Worm (Caenorhabditis elegans) whole organism, L3 larva: ENCODE measurements around the gene C13C4.8.

Experiments
- R02D3.7 ChIP-seq: fragments of 150-350 bp; optimal IDR thresholded peaks from 2 replicates; lab custom pipeline; 2014; ENCODE audit warnings: missing biosample characterization, missing genetic modification characterization
- aly-2 ChIP-seq: fragments of 150-350 bp; optimal IDR thresholded peaks from 2 replicates; lab custom pipeline; 2014; ENCODE audit warnings: missing biosample characterization, missing genetic modification characterization
- ama-1 ChIP-seq: fragments of 150-350 bp; optimal IDR thresholded peaks from 2 replicates; lab custom pipeline; 2018
- ceh-16 ChIP-seq: sonication (generic microtip); optimal IDR thresholded peaks from 2 replicates; lab custom pipeline; 2017; ENCODE audit warnings: missing biosample characterization, missing genetic modification characterization
- ceh-28 ChIP-seq: fragments of 150-350 bp; optimal IDR thresholded peaks from 2 replicates; lab custom pipeline; 2014; ENCODE audit warnings: missing biosample characterization, missing genetic modification reagents, missing genetic modification characterization
- ceh-82 ChIP-seq: fragments of 150-350 bp; optimal IDR thresholded peaks from 2 replicates; lab custom pipeline; 2014; ENCODE audit warnings: missing biosample characterization, missing genetic modification characterization
- ceh-9 ChIP-seq: sonication (generic microtip); optimal IDR thresholded peaks from 2 replicates; lab custom pipeline; 2018; ENCODE audit warnings: missing biosample characterization, missing genetic modification characterization
- daf-12 ChIP-seq: fragments of 150-350 bp; optimal IDR thresholded peaks from 2 replicates; lab custom pipeline; 2014; ENCODE audit warnings: missing biosample characterization, missing genetic modification reagents, missing genetic modification characterization
- egl-27 ChIP-seq: sonication (generic microtip); optimal IDR thresholded peaks from 4 replicates; lab custom pipeline; 2017; ENCODE audit warnings: missing biosample characterization, missing genetic modification reagents, missing genetic modification characterization
- elt-1 ChIP-seq: fragments of 150-350 bp; optimal IDR thresholded peaks from 2 replicates; lab custom pipeline; 2014; ENCODE audit warnings: missing biosample characterization, missing genetic modification characterization
- elt-2 ChIP-seq: sonication (generic microtip); optimal IDR thresholded peaks from 2 replicates; lab custom pipeline; 2016; ENCODE audit warnings: missing genetic modification reagents, mild to moderate bottlenecking, missing genetic modification characterization, missing compliant biosample characterization
- eor-1 ChIP-seq, 2 experiments: fragments of 150-350 bp; optimal IDR thresholded peaks; 2 replicates each; lab custom pipeline; 2014 to 2018; ENCODE audit warnings: missing biosample characterization in 2 of 2, missing genetic modification characterization in 2 of 2
- fkh-10 ChIP-seq: sonication (generic microtip); optimal IDR thresholded peaks from 2 replicates; lab custom pipeline; 2017; ENCODE audit warnings: missing biosample characterization, missing genetic modification reagents, missing genetic modification characterization
- fkh-2 ChIP-seq: fragments of 150-350 bp; optimal IDR thresholded peaks from 2 replicates; lab custom pipeline; 2014; ENCODE audit warnings: missing biosample characterization, missing genetic modification reagents, missing genetic modification characterization
- fos-1 ChIP-seq: fragments of 150-350 bp; optimal IDR thresholded peaks from 2 replicates; lab custom pipeline; 2014; ENCODE audit warnings: missing biosample characterization, missing genetic modification characterization
- jun-1 ChIP-seq: fragments of 150-350 bp; optimal IDR thresholded peaks from 2 replicates; lab custom pipeline; 2014; ENCODE audit warnings: missing biosample characterization, missing genetic modification reagents, missing genetic modification characterization
- lsy-12 ChIP-seq: sonication (generic microtip); optimal IDR thresholded peaks from 2 replicates; lab custom pipeline; 2016; ENCODE audit warnings: mild to moderate bottlenecking, missing genetic modification characterization, missing compliant biosample characterization
- mdl-1 ChIP-seq: fragments of 150-350 bp; optimal IDR thresholded peaks from 2 replicates; lab custom pipeline; 2014; ENCODE audit warnings: missing biosample characterization, missing genetic modification characterization
- nfya-1 ChIP-seq: sonication (generic microtip); optimal IDR thresholded peaks from 2 replicates; lab custom pipeline; 2017; ENCODE audit warnings: missing genetic modification characterization, mild to moderate bottlenecking, missing compliant biosample characterization, antibody characterized with exemption, moderate library complexity; ENCODE audit not compliant: insufficient read depth
- nhr-12 ChIP-seq: fragments of 150-350 bp; optimal IDR thresholded peaks from 2 replicates; lab custom pipeline; 2014; ENCODE audit warnings: missing biosample characterization, missing genetic modification characterization
- nhr-23 ChIP-seq: fragments of 150-350 bp; optimal IDR thresholded peaks from 2 replicates; lab custom pipeline; 2014; ENCODE audit warnings: missing biosample characterization, missing genetic modification reagents, missing genetic modification characterization
- nhr-43 ChIP-seq: sonication (generic microtip); optimal IDR thresholded peaks from 2 replicates; lab custom pipeline; 2016; ENCODE audit warnings: mild to moderate bottlenecking, missing genetic modification characterization, missing compliant biosample characterization; ENCODE audit not compliant: poor library complexity, severe bottlenecking
- nhr-76 ChIP-seq: fragments of 150-350 bp; sonication (generic microtip); optimal IDR thresholded peaks from 5 replicates; lab custom pipeline; 2014; ENCODE audit warnings: missing biosample characterization, missing genetic modification characterization
- nhr-77 ChIP-seq: fragments of 150-350 bp; optimal IDR thresholded peaks from 2 replicates; lab custom pipeline; 2014; ENCODE audit warnings: missing biosample characterization, missing genetic modification characterization
- pha-4 ChIP-seq: fragments of 150-350 bp; optimal IDR thresholded peaks from 2 replicates; lab custom pipeline; 2014; ENCODE audit warnings: missing biosample characterization, missing genetic modification reagents, missing genetic modification characterization
- pqm-1 ChIP-seq: fragments of 150-350 bp; optimal IDR thresholded peaks from 2 replicates; lab custom pipeline; 2017; ENCODE audit warnings: missing biosample characterization, missing genetic modification characterization, inconsistent platforms
- skn-1 ChIP-seq: fragments of 150-350 bp; optimal IDR thresholded peaks from 2 replicates; lab custom pipeline; 2014; ENCODE audit warnings: missing biosample characterization, missing genetic modification characterization
- snpc-4 ChIP-seq: fragments of 150-350 bp; optimal IDR thresholded peaks from 2 replicates; lab custom pipeline; 2014; ENCODE audit warnings: missing biosample characterization, missing genetic modification characterization
- tbx-2 ChIP-seq: sonication (generic microtip); optimal IDR thresholded peaks from 2 replicates; lab custom pipeline; 2016; ENCODE audit warnings: mild to moderate bottlenecking, missing genetic modification characterization, missing compliant biosample characterization
- unc-39 ChIP-seq: sonication (generic microtip); optimal IDR thresholded peaks from 4 replicates; lab custom pipeline; 2017; ENCODE audit warnings: missing biosample characterization, missing genetic modification characterization
- zag-1 ChIP-seq: fragments of 150-350 bp; optimal IDR thresholded peaks from 2 replicates; lab custom pipeline; 2014; ENCODE audit warnings: missing biosample characterization, missing genetic modification characterization

Gene C13C4.8

DNA sequence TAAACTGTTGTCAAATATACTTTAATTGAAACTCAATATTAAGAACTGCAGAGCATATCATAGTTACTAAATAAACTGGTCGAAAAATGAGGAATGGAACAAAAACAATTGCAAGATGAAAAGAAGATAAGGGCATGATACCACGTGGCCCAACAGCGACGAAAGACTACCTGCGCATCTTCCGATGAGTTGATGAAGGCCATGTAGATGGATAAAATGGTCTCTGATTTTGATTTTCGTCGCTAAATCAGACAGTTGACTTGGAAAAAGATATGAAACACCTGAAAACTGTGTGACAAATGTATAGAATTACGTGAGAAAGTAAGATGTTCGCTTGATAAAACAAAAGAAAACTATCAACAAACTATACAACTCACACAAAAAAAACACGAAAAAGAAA lies 46.3 kb upstream of the C13C4.8 start (continued):
- TF ChIP-seq nhr-43 (tag; lab: Kevin White, UChicago) = peak; percentile 58

DNA sequence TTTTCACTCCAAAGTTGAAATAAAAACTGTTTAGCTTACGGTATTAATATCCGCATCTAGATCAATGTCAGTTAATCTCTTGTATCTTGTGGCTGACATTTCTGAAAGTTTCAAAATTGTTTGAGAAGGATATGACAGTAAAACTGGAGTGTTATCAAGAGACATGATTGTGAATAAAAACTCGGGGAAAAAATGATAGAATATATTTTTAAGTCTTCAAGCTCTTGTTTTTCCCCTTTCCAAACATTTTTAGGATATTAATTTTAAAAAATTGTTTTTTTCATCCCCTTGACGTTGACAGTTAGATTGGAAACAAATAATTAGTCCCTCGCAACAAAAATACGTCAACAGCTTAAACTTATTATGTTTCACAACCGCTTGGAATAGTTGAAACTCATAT lies 42.9 kb upstream of the C13C4.8 start, which contains the start of gene R07B7.6:
Gene R07B7.6, minus strand, starts transcription at position 101 of the 400 bp plus-strand sequence.
- TF ChIP-seq ceh-82 (tag; lab: Kevin White, UChicago) (no peak), fos-1 (tag; lab: Kevin White, UChicago) (no peak), mdl-1 (tag; lab: Kevin White, UChicago) (no peak), fkh-2 (tag; lab: Kevin White, UChicago) (no peak), skn-1 (tag; lab: Kevin White, UChicago) (no peak), fkh-10 (GFP tag; lab: Kevin White, UChicago) (no peak), unc-39 (tag; lab: Kevin White, UChicago) (no peak), nhr-43 (tag; lab: Kevin White, UChicago) (no peak), ama-1 (lab: Kevin White, UChicago) (no peak), nhr-23 (tag; lab: Kevin White, UChicago) (no peak), nhr-77 (tag; lab: Kevin White, UChicago) (no peak), daf-12 (tag; lab: Kevin White, UChicago) (no peak), elt-2 (tag; lab: Kevin White, UChicago) (no peak), nhr-76 (tag; lab: Kevin White, UChicago) (no peak), snpc-4 (no peak)

DNA sequence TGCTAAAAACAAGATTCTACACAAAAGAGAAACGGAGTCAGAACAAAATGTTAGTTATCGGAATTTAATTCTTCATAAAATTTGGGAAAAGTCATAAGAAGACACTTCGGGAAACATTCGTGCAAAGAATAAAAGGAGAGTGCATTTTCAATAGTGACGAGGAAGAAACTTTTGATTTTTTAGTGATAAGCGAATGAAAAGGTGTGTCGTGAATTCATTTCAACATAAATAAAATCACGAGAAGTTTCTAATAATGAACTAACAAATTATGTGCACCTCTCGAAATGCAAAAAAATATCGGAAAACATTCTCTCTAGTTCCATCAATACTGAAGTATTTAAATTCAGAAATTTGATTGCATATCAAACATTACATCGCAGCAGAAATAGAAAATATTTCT lies 41.8 kb upstream of the C13C4.8 start:
- TF ChIP-seq elt-1 (tag; lab: Kevin White, UChicago) = no peak
- TF ChIP-seq tbx-2 = no peak
- no peak for TF ChIP-seq ceh-9 (tag; lab: Kevin White, UChicago)
- TF ChIP-seq ceh-82 (tag; lab: Kevin White, UChicago) = no peak
- TF ChIP-seq lsy-12 (tag; lab: Kevin White, UChicago) = no peak
- TF ChIP-seq snpc-4 = no peak
- no peak for TF ChIP-seq fos-1 (tag; lab: Kevin White, UChicago)
- peak; percentile 57 for TF ChIP-seq pha-4 (tag; lab: Kevin White, UChicago)
- no peak for TF ChIP-seq egl-27 (tag; lab: Kevin White, UChicago)
- no peak for TF ChIP-seq nhr-77 (tag; lab: Kevin White, UChicago)
- TF ChIP-seq zag-1 (tag; lab: Kevin White, UChicago) = no peak
- TF ChIP-seq elt-2 (tag; lab: Kevin White, UChicago) = peak; percentile 68
- TF ChIP-seq nhr-12 = no peak
- TF ChIP-seq fkh-2 (tag; lab: Kevin White, UChicago) = no peak
- TF ChIP-seq R02D3.7 (tag; lab: Kevin White, UChicago) = no peak
- no peak for TF ChIP-seq jun-1 (tag; lab: Kevin White, UChicago)
- peak; percentile 75 for TF ChIP-seq pqm-1 (tag; lab: Kevin White, UChicago)

DNA sequence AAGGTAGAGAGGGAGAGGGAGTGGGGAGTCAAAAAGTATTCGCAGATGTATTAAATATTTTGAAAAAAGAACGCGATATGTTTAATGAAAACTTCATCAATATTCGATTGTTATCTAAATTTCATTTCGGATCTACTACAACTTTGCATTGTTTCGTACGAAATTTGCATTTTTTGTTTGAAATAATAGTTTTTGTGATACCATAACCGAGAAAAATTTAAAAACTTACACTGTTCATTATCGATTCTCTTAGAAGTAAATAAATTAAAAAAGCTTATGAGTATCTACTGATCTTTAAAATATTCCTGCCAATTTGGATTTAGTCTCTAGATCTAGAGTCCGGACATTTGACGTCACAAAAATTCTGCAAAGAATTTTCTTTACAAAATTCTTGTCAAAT lies 37.5 kb upstream of the C13C4.8 start, which contains the start of gene R07B7.9:
Gene R07B7.9, minus strand, starts transcription at position 101 of the 400 bp plus-strand sequence.
- TF ChIP-seq egl-27 (tag; lab: Kevin White, UChicago) = no peak
- no peak for TF ChIP-seq aly-2 (tag; lab: Kevin White, UChicago)
- TF ChIP-seq nhr-23 (tag; lab: Kevin White, UChicago) = no peak
- no peak for TF ChIP-seq elt-2 (tag; lab: Kevin White, UChicago)
- no peak for TF ChIP-seq ceh-16
- no peak for TF ChIP-seq ama-1 (lab: Kevin White, UChicago)

DNA sequence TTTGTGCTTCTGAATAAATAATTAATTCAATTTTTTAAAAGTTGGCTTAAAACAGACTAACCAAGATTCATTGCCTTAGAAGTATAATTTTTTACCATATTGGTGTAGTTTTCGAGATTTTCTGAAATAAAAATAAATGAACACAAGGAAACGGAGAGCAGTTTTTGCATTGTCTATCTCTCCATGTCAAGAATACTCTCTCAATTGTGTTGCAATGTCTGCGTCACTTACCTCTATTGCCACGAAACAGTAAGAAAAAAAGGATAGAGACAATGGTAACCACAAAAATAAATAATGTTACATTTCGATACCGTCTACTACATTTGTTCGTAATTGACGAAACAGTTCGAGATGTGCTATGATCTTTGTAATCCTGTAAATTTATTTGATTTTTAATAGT lies 34.9 kb upstream of the C13C4.8 start, which contains the start of gene R07B7.10:
Gene R07B7.10, plus strand, starts transcription at position 285 of the 400 bp plus-strand sequence.
- TF ChIP-seq pha-4 (tag; lab: Kevin White, UChicago) (peak; percentile 32), pqm-1 (tag; lab: Kevin White, UChicago) (no peak)

DNA sequence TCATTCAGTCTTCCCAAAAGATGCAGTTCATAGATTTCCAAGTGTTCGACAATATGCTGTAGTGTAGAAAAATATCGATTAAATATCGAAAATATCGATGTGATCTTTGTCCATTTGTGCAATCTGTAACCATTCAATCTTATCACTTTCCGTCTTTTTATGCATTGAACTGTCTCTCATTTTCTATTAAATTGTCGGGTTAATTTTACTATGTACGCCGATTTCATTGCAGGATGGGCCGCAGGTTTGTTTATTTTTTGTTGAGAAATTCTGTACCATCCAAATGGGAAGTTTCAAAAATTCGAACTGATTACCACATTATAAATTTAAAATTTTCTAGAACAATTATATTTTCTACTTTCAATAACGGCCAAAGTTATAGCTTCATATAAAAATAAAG lies 33.6 kb upstream of the C13C4.8 start, which contains the start of gene R07B7.8:
Gene R07B7.8, minus strand, starts transcription at position 101 of the 400 bp plus-strand sequence.
- no peak for TF ChIP-seq nfya-1 (tag; lab: Kevin White, UChicago)
- TF ChIP-seq eor-1 (tag; optimal IDR thresholded peaks at IDR 0.05; lab: Kevin White, UChicago) = no peak
- TF ChIP-seq ceh-16 = no peak
- peak; percentile 36 for TF ChIP-seq elt-2 (tag; lab: Kevin White, UChicago)
- TF ChIP-seq ceh-28 (tag; lab: Kevin White, UChicago) = peak; percentile 69
- TF ChIP-seq daf-12 (tag; lab: Kevin White, UChicago) = no peak
- no peak for TF ChIP-seq pha-4 (tag; lab: Kevin White, UChicago)
- no peak for TF ChIP-seq ceh-9 (tag; lab: Kevin White, UChicago)
